Fruit fly (Drosophila melanogaster) whole organism, embryonic: Measurements from ENCODE around the gene scpr-C.

Source experiments
- Abd-B ChIP-seq: fragments of 200-800 bp; sonication (Bioruptor generic); optimal IDR thresholded peaks from 2 replicates; lab custom pipeline; 2018; ENCODE audit warnings: missing biosample characterization, mild to moderate bottlenecking, missing genetic modification characterization, moderate library complexity
- Atf3 ChIP-seq: fragments of 200-800 bp; sonication (Bioruptor generic); optimal IDR thresholded peaks from 3 replicates; lab custom pipeline; 2016; ENCODE audit warnings: missing biosample characterization, missing genetic modification characterization
- BEAF-32 ChIP-seq: fragments of 200-800 bp; sonication (Bioruptor generic); optimal IDR thresholded peaks from 3 replicates; lab custom pipeline; 2017; ENCODE audit warnings: missing biosample characterization, missing genetic modification characterization, mild to moderate bottlenecking, moderate library complexity, missing genetic modification reagents
- CG11723 ChIP-seq: fragments of 200-800 bp; sonication (Bioruptor generic); optimal IDR thresholded peaks from 2 replicates; lab custom pipeline; 2017; ENCODE audit warnings: missing biosample characterization, mild to moderate bottlenecking, missing genetic modification characterization
- CG1233 ChIP-seq: fragments of 200-800 bp; sonication (Bioruptor generic); optimal IDR thresholded peaks from 4 replicates; lab custom pipeline; 2018; ENCODE audit warnings: missing biosample characterization, mild to moderate bottlenecking, missing genetic modification characterization
- CG12942 ChIP-seq: fragments of 200-800 bp; sonication (Bioruptor generic); optimal IDR thresholded peaks from 3 replicates; lab custom pipeline; 2016; ENCODE audit warnings: missing biosample characterization, missing genetic modification characterization
- CG14710 ChIP-seq: fragments of 200-800 bp; sonication (Bioruptor generic); optimal IDR thresholded peaks from 3 replicates; lab custom pipeline; 2019; ENCODE audit warnings: missing biosample characterization, mild to moderate bottlenecking, missing genetic modification characterization, moderate library complexity
- CG14860 ChIP-seq: fragments of 200-800 bp; sonication (Bioruptor generic); IDR thresholded peaks from 3 replicates; pipeline ENCODE4 v1.3.6; 2022; ENCODE audit warnings: missing biosample characterization, missing genetic modification characterization; ENCODE audit not compliant: partially characterized antibody
- CG14965 ChIP-seq: fragments of 200-800 bp; sonication (Bioruptor generic); optimal IDR thresholded peaks from 2 replicates; lab custom pipeline; 2016; ENCODE audit warnings: missing biosample characterization, missing genetic modification characterization, borderline replicate concordance
- CG15011 ChIP-seq: fragments of 200-800 bp; sonication (Bioruptor generic); optimal IDR thresholded peaks from 3 replicates; lab custom pipeline; 2018; ENCODE audit warnings: missing biosample characterization, mild to moderate bottlenecking, missing genetic modification characterization
- CG17568 ChIP-seq: fragments of 200-800 bp; sonication (Bioruptor generic); optimal IDR thresholded peaks from 2 replicates; lab custom pipeline; 2018; ENCODE audit warnings: missing biosample characterization, mild to moderate bottlenecking, missing genetic modification characterization, moderate library complexity
- CG17912 ChIP-seq: fragments of 200-800 bp; sonication (Bioruptor generic); optimal IDR thresholded peaks from 2 replicates; lab custom pipeline; 2018; ENCODE audit warnings: missing biosample characterization, mild to moderate bottlenecking, missing genetic modification characterization
- CG31365 ChIP-seq: fragments of 200-800 bp; sonication (Bioruptor generic); optimal IDR thresholded peaks from 2 replicates; lab custom pipeline; 2018; ENCODE audit warnings: missing biosample characterization, mild to moderate bottlenecking, missing genetic modification characterization
- CG31388 ChIP-seq: fragments of 200-800 bp; sonication (Bioruptor generic); optimal IDR thresholded peaks from 2 replicates; lab custom pipeline; 2016; ENCODE audit warnings: missing biosample characterization, missing genetic modification characterization
- CG3281 ChIP-seq: fragments of 200-800 bp; sonication (Bioruptor generic); optimal IDR thresholded peaks from 3 replicates; lab custom pipeline; 2017; ENCODE audit warnings: missing biosample characterization, mild to moderate bottlenecking, missing genetic modification characterization
- CG4328 ChIP-seq: fragments of 200-800 bp; sonication (Bioruptor generic); optimal IDR thresholded peaks from 3 replicates; lab custom pipeline; 2017; ENCODE audit warnings: missing biosample characterization, missing genetic modification reagents, missing genetic modification characterization
- CG7271 ChIP-seq: fragments of 200-800 bp; sonication (Bioruptor generic); optimal IDR thresholded peaks from 2 replicates; lab custom pipeline; 2018; ENCODE audit warnings: missing biosample characterization, mild to moderate bottlenecking, missing genetic modification characterization, moderate library complexity
- CG7987 ChIP-seq: fragments of 200-800 bp; sonication (Bioruptor generic); optimal IDR thresholded peaks from 2 replicates; lab custom pipeline; 2018; ENCODE audit warnings: missing biosample characterization, mild to moderate bottlenecking, missing genetic modification characterization, moderate library complexity
- CG8089 ChIP-seq: fragments of 200-800 bp; sonication (Bioruptor generic); optimal IDR thresholded peaks from 3 replicates; lab custom pipeline; 2016; ENCODE audit warnings: missing biosample characterization, missing genetic modification characterization
- CG9215 ChIP-seq: fragments of 200-800 bp; sonication (Bioruptor generic); IDR thresholded peaks from 2 replicates; pipeline ENCODE4 v1.3.6; 2022; ENCODE audit warnings: missing biosample characterization, missing genetic modification characterization
- CG9797 ChIP-seq: fragments of 200-800 bp; sonication (Bioruptor generic); optimal IDR thresholded peaks from 3 replicates; lab custom pipeline; 2018; ENCODE audit warnings: missing biosample characterization, mild to moderate bottlenecking, missing genetic modification characterization
- Chrac-16 ChIP-seq: fragments of 200-800 bp; sonication (Bioruptor generic); optimal IDR thresholded peaks from 3 replicates; lab custom pipeline; 2016; ENCODE audit warnings: missing biosample characterization, missing genetic modification characterization
- Dfd ChIP-seq, 2 experiments: fragments of >200 bp; optimal IDR thresholded peaks; 2 replicates each; lab custom pipeline; 2017; ENCODE audit warnings: missing biosample characterization in 2 of 2, missing genetic modification characterization in 2 of 2
- Doc2 ChIP-seq: fragments of 200-800 bp; sonication (Bioruptor generic); IDR thresholded peaks from 2 replicates; pipeline ENCODE4 v1.3.6; 2022; ENCODE audit warnings: missing biosample characterization, missing genetic modification characterization
- Dp ChIP-seq: fragments of 200-800 bp; sonication (Bioruptor generic); optimal IDR thresholded peaks from 2 replicates; lab custom pipeline; 2018; ENCODE audit warnings: missing biosample characterization, mild to moderate bottlenecking, missing genetic modification characterization, moderate library complexity
- H15 ChIP-seq: fragments of 200-800 bp; sonication (Bioruptor generic); IDR thresholded peaks from 3 replicates; pipeline ENCODE4 v1.3.6; 2022; ENCODE audit warnings: missing biosample characterization, missing genetic modification characterization
- HLH3B ChIP-seq: fragments of 200-800 bp; sonication (Bioruptor generic); IDR thresholded peaks from 2 replicates; pipeline ENCODE4 v1.3.6; 2022; ENCODE audit warnings: missing biosample characterization, missing genetic modification characterization
- HLH54F ChIP-seq: fragments of 200-800 bp; sonication (Bioruptor generic); optimal IDR thresholded peaks from 3 replicates; lab custom pipeline; 2016; ENCODE audit warnings: missing biosample characterization, missing genetic modification characterization
- Hand ChIP-seq: fragments of 200-800 bp; sonication (Bioruptor generic); optimal IDR thresholded peaks from 2 replicates; lab custom pipeline; 2017; ENCODE audit warnings: mild to moderate bottlenecking, missing biosample characterization, missing genetic modification reagents, missing genetic modification characterization
- Hey ChIP-seq: fragments of 200-800 bp; sonication (Bioruptor generic); optimal IDR thresholded peaks from 3 replicates; lab custom pipeline; 2018; ENCODE audit warnings: missing biosample characterization, mild to moderate bottlenecking, missing genetic modification characterization
- HmgZ ChIP-seq: fragments of 200-800 bp; sonication (Bioruptor generic); optimal IDR thresholded peaks from 2 replicates; lab custom pipeline; 2018; ENCODE audit warnings: missing biosample characterization, mild to moderate bottlenecking, missing genetic modification characterization
- MBD-R2 ChIP-seq: fragments of 200-800 bp; sonication (Bioruptor generic); IDR thresholded peaks from 2 replicates; pipeline ENCODE4 v1.3.6; 2022; ENCODE audit warnings: missing biosample characterization, missing genetic modification characterization
- Ptx1 ChIP-seq: fragments of 200-800 bp; sonication (Bioruptor generic); IDR thresholded peaks from 2 replicates; pipeline ENCODE4 v1.3.6; 2022; ENCODE audit warnings: missing biosample characterization, missing genetic modification characterization
- Tbp ChIP-seq: fragments of >200 bp; optimal IDR thresholded peaks from 2 replicates; lab custom pipeline; 2018; ENCODE audit warnings: missing biosample characterization, missing genetic modification characterization
- aop ChIP-seq: fragments of 200-800 bp; sonication (Bioruptor generic); IDR thresholded peaks from 2 replicates; pipeline ENCODE4 v1.3.6; 2022; ENCODE audit warnings: missing biosample characterization, missing genetic modification characterization
- ash1 ChIP-seq: fragments of 200-800 bp; sonication (Bioruptor generic); optimal IDR thresholded peaks from 2 replicates; lab custom pipeline; 2018; ENCODE audit warnings: missing biosample characterization, mild to moderate bottlenecking, missing genetic modification characterization
- dimm ChIP-seq: fragments of 200-800 bp; sonication (Bioruptor generic); IDR thresholded peaks from 2 replicates; pipeline ENCODE4 v1.3.6; 2022; ENCODE audit warnings: missing biosample characterization, missing genetic modification characterization
- esg ChIP-seq: fragments of 200-800 bp; sonication (Bioruptor generic); conservative IDR thresholded peaks from 2 replicates; pipeline ENCODE4 v1.3.6; 2022; ENCODE audit warnings: missing biosample characterization, missing genetic modification characterization
- fru ChIP-seq: fragments of >200 bp; optimal IDR thresholded peaks from 2 replicates; lab custom pipeline; 2017
- gfzf ChIP-seq: fragments of 200-800 bp; sonication (Bioruptor generic); optimal IDR thresholded peaks from 2 replicates; lab custom pipeline; 2016; ENCODE audit warnings: missing biosample characterization, mild to moderate bottlenecking, missing genetic modification characterization, moderate library complexity
- gro ChIP-seq: fragments of 200-800 bp; sonication (Bioruptor generic); optimal IDR thresholded peaks from 2 replicates; lab custom pipeline; 2016; ENCODE audit warnings: missing biosample characterization, missing genetic modification characterization
- gsb ChIP-seq: fragments of 200-800 bp; sonication (Bioruptor generic); IDR thresholded peaks from 2 replicates; pipeline ENCODE4 v1.3.6; 2022; ENCODE audit warnings: missing biosample characterization, missing genetic modification characterization
- hth ChIP-seq: fragments of >200 bp; optimal IDR thresholded peaks from 2 replicates; lab custom pipeline; 2017; ENCODE audit warnings: inconsistent platforms
- nau ChIP-seq: fragments of 200-800 bp; sonication (Bioruptor generic); optimal IDR thresholded peaks from 3 replicates; lab custom pipeline; 2017; ENCODE audit warnings: missing biosample characterization, mild to moderate bottlenecking, missing genetic modification characterization, missing genetic modification reagents
- sd ChIP-seq: fragments of 200-800 bp; sonication (Bioruptor generic); optimal IDR thresholded peaks from 3 replicates; lab custom pipeline; 2018; ENCODE audit warnings: missing biosample characterization, mild to moderate bottlenecking, missing genetic modification characterization, moderate library complexity
- seq ChIP-seq: fragments of 200-800 bp; sonication (Bioruptor generic); IDR thresholded peaks from 2 replicates; pipeline ENCODE4 v1.3.6; 2022; ENCODE audit warnings: missing biosample characterization, missing genetic modification characterization
- ssp ChIP-seq: fragments of 200-800 bp; sonication (Bioruptor generic); IDR thresholded peaks from 2 replicates; pipeline ENCODE4 v1.3.6; 2022; ENCODE audit warnings: missing biosample characterization, missing genetic modification characterization
- stc ChIP-seq: fragments of 200-800 bp; sonication (Bioruptor generic); IDR thresholded peaks from 2 replicates; pipeline ENCODE4 v1.3.6; 2022; ENCODE audit warnings: missing biosample characterization, missing genetic modification characterization
- trem ChIP-seq: fragments of 200-800 bp; optimal IDR thresholded peaks from 3 replicates; lab custom pipeline; 2019; ENCODE audit warnings: missing biosample characterization, mild to moderate bottlenecking, missing genetic modification characterization, moderate library complexity
- tup ChIP-seq: fragments of 200-800 bp; sonication (Bioruptor generic); optimal IDR thresholded peaks from 2 replicates; lab custom pipeline; 2016; ENCODE audit warnings: missing biosample characterization, mild to moderate bottlenecking, missing genetic modification characterization, moderate library complexity
- usp ChIP-seq: fragments of >200 bp; optimal IDR thresholded peaks from 2 replicates; lab custom pipeline; 2017; ENCODE audit warnings: missing biosample characterization, missing genetic modification characterization
- vvl ChIP-seq: fragments of 200-800 bp; sonication (Bioruptor generic); IDR thresholded peaks from 2 replicates; pipeline ENCODE4 v1.3.6; 2022; ENCODE audit warnings: missing biosample characterization, missing genetic modification characterization
- wdn ChIP-seq: fragments of 200-800 bp; sonication (Bioruptor generic); IDR thresholded peaks from 2 replicates; pipeline ENCODE4 v1.3.6; 2022; ENCODE audit warnings: missing biosample characterization, missing genetic modification characterization

The scpr-C gene

DNA sequence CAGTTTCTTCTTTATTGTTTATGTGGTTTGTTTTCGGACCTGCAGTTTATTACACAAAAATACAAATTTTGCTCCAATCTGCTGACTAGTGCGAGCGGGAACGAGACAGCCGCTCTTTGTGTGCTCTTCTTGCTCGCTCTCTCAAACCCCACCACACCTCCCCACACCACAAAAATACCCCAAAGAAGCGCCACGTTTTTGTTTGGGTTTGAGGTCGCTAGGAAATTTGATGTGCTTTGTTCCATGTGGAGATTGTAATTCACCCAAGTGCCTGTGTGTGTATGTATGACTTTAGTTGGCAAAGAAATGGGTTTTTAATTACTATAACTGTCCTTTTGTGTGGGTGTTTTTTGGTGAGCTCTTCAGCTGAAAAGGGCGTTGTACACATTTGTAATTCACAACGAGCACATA, 27.3 kb upstream of the scpr-C start (continued):
- TF ChIP-seq usp (GFP tag; lab: Kevin White, UChicago) (no peak), fru (no peak), CG15011 (GFP tag; lab: Kevin White, UChicago) (no peak), CG8089 (no peak), Hey (tag; lab: Kevin White, UChicago) (peak; percentile 46), CG17912 (GFP tag; lab: Kevin White, UChicago) (no peak), trem (tag; lab: Kevin White, UChicago) (no peak), HLH54F (GFP tag; lab: Kevin White, UChicago) (no peak), CG14965 (GFP tag; lab: Kevin White, UChicago) (no peak), gfzf (GFP tag; lab: Kevin White, UChicago) (no peak), HLH3B (GFP tag; lab: Robert Waterston, UW) (no peak), aop (GFP tag; lab: Robert Waterston, UW) (no peak), nau (GFP tag; lab: Kevin White, UChicago) (no peak), Abd-B (GFP tag; lab: Kevin White, UChicago) (no peak), CG4328 (GFP tag; lab: Kevin White, UChicago) (no peak), CG9797 (GFP tag; lab: Kevin White, UChicago) (no peak), tup (GFP tag; lab: Kevin White, UChicago) (no peak), CG9215 (GFP tag; lab: Robert Waterston, UW) (no peak), ssp (GFP tag; lab: Robert Waterston, UW) (no peak), HmgZ (tag; lab: Kevin White, UChicago) (peak; percentile 52), CG17568 (no peak), Ptx1 (no peak), Atf3 (GFP tag; lab: Kevin White, UChicago) (no peak), Chrac-16 (GFP tag; lab: Kevin White, UChicago) (no peak), CG31365 (tag; lab: Kevin White, UChicago) (no peak), CG7271 (tag; lab: Kevin White, UChicago) (no peak), CG3281 (GFP tag; lab: Kevin White, UChicago) (no peak), dimm (no peak), vvl (peak; percentile 46; the same call in 1 of the 2 replicates), esg (no peak), CG11723 (GFP tag; lab: Kevin White, UChicago) (no peak), BEAF-32 (GFP tag; lab: Kevin White, UChicago) (no peak), Tbp (GFP tag; lab: Kevin White, UChicago) (no peak), gsb (no peak), Hand (GFP tag; lab: Kevin White, UChicago) (no peak), wdn (GFP tag; lab: Robert Waterston, UW) (no peak), Dp (GFP tag; lab: Kevin White, UChicago) (no peak), hth (lab: Kevin White, UChicago) (no peak), sd (tag; lab: Kevin White, UChicago) (peak; percentile 86), H15 (GFP tag; lab: Robert Waterston, UW) (no peak), CG31388 (GFP tag; lab: Kevin White, UChicago) (no peak), CG14860 (no peak), ash1 (GFP tag; lab: Kevin White, UChicago) (no peak), CG12942 (no peak), gro (GFP tag; lab: Kevin White, UChicago) (peak; percentile 18), stc (no peak), seq (GFP tag; lab: Robert Waterston, UW) (no peak), Doc2 (no peak), Dfd (GFP tag; optimal IDR thresholded peaks at IDR 0.05; lab: Kevin White, UChicago) (no peak), CG14710 (tag; lab: Kevin White, UChicago) (no peak), CG1233 (GFP tag; lab: Kevin White, UChicago) (no peak), MBD-R2 (GFP tag; lab: Robert Waterston, UW) (peak; percentile 21; the same call in 1 of the 2 replicates), CG7987 (GFP tag; lab: Kevin White, UChicago) (peak; percentile 23)
